Worm (Caenorhabditis elegans): ENCODE data around the gene K12H6.10.

DNA sequence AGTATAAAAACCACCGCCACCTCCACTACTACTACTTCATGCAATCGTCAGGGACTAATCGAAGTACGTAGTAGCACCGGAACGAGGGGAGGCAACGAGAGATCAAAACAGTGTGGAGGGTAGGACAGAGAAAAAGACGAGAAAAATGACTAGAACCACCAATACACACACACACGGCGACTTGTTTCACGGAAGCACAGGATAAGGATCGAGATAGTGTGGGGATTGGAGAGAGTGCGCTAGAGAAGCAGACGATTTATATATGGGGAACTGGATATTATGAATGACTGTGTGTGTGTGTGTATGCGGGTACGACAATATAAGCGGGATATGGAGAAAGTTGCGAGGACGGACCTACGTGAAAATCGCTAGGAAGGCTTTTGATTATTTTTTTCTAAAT is 32.1 kb downstream of the K12H6.10 start:
- no peak for TF ChIP-seq dao-5 (tag; optimal IDR thresholded peaks at IDR 0.05)
- no peak for TF ChIP-seq him-1 (tag; optimal IDR thresholded peaks at IDR 0.05)
- TF ChIP-seq W03F9.2 (tag; optimal IDR thresholded peaks at IDR 0.05): no peak
